Comparison of ENCODE assay signal across 2 worm cellular contexts in genomic region chrX:8386068-8386851, ce11.
TF ChIP-seq lines count a peak whose summit lies in the region.

No protein-coding gene starts in this region.

TF ChIP-seq in whole organism, L1 larva, 84 proteins besides CTCF, POLR2A, EP300 and RAD21 (continued from another document):
- TF ChIP-seq lin-13 (GFP tag; optimal IDR thresholded peaks at IDR 0.05; lab: Kevin White, UChicago) (no peak), ama-1 (optimal IDR thresholded peaks at IDR 0.05; lab: Kevin White, UChicago) (no peak), fos-1 (tag; optimal IDR thresholded peaks at IDR 0.05; lab: Kevin White, UChicago) (peak; percentile 51), nhr-85 (tag; lab: Kevin White, UChicago) (peak; percentile 59), nhr-71 (tag; optimal IDR thresholded peaks at IDR 0.05; lab: Kevin White, UChicago) (peak; percentile 74), aha-1 (tag; optimal IDR thresholded peaks at IDR 0.05; lab: Kevin White, UChicago) (no peak), ceh-90 (tag; optimal IDR thresholded peaks at IDR 0.05; lab: Kevin White, UChicago) (no peak), jun-1 (tag; optimal IDR thresholded peaks at IDR 0.05; lab: Kevin White, UChicago) (peak; percentile 37), efl-3 (GFP tag; optimal IDR thresholded peaks at IDR 0.05; lab: Kevin White, UChicago) (no peak), egl-27 (tag; optimal IDR thresholded peaks at IDR 0.05; lab: Kevin White, UChicago) (no peak), nhr-47 (tag; optimal IDR thresholded peaks at IDR 0.05; lab: Kevin White, UChicago) (peak; percentile 70), nhr-20 (tag; optimal IDR thresholded peaks at IDR 0.05; lab: Kevin White, UChicago) (peak; percentile 65), blmp-1 (tag; optimal IDR thresholded peaks at IDR 0.05; lab: Kevin White, UChicago) (peak; percentile 18), fkh-8 (tag; optimal IDR thresholded peaks at IDR 0.05; lab: Kevin White, UChicago) (no peak), sptf-1 (tag; optimal IDR thresholded peaks at IDR 0.05; lab: Kevin White, UChicago) (no peak), nhr-12 (tag; optimal IDR thresholded peaks at IDR 0.05; lab: Kevin White, UChicago) (no peak), zip-4 (GFP tag; optimal IDR thresholded peaks at IDR 0.05; lab: Kevin White, UChicago) (peak; percentile 26), elt-2 (tag; optimal IDR thresholded peaks at IDR 0.05; lab: Kevin White, UChicago) (no peak), nhr-84 (tag; optimal IDR thresholded peaks at IDR 0.05; lab: Kevin White, UChicago) (no peak), C16A3.4 (tag; optimal IDR thresholded peaks at IDR 0.05; lab: Kevin White, UChicago) (peak; percentile 25), lin-39 (tag; optimal IDR thresholded peaks at IDR 0.05; lab: Kevin White, UChicago) (no peak), grh-1 (GFP tag; IDR thresholded peaks at IDR 0.05; lab: Robert Waterston, UW) (no peak), hlh-4 (tag; optimal IDR thresholded peaks at IDR 0.05; lab: Kevin White, UChicago) (no peak), snu-23 (GFP tag; optimal IDR thresholded peaks at IDR 0.05; lab: Kevin White, UChicago) (peak; percentile 80), C34B4.2 (tag; optimal IDR thresholded peaks at IDR 0.05; lab: Kevin White, UChicago) (no peak), rnt-1 (tag; optimal IDR thresholded peaks at IDR 0.05; lab: Kevin White, UChicago) (peak; percentile 63), lin-15B (tag; optimal IDR thresholded peaks at IDR 0.05; lab: Kevin White, UChicago) (no peak), nhr-90 (tag; optimal IDR thresholded peaks at IDR 0.05; lab: Kevin White, UChicago; ENCODE audit: poor library complexity) (peak; percentile 59), unc-86 (tag; optimal IDR thresholded peaks at IDR 0.05; lab: Kevin White, UChicago) (peak; percentile 13), dpl-1 (GFP tag; optimal IDR thresholded peaks at IDR 0.05; lab: Kevin White, UChicago) (no peak), vab-15 (tag; optimal IDR thresholded peaks at IDR 0.05; lab: Kevin White, UChicago) (no peak), nhr-77 (tag; optimal IDR thresholded peaks at IDR 0.05; lab: Kevin White, UChicago) (no peak), skn-1 (tag; optimal IDR thresholded peaks at IDR 0.05; lab: Kevin White, UChicago) (peak; percentile 47), mdl-1 (tag; optimal IDR thresholded peaks at IDR 0.05; lab: Kevin White, UChicago) (peak in 1 of 2 experiments; percentile 67), ces-1 (GFP tag; optimal IDR thresholded peaks at IDR 0.05; lab: Kevin White, UChicago) (no peak), swsn-7 (tag; optimal IDR thresholded peaks at IDR 0.05; lab: Kevin White, UChicago) (peak; percentile 64), hlh-17 (GFP tag; optimal IDR thresholded peaks at IDR 0.05; lab: Kevin White, UChicago; ENCODE audit: borderline replicate concordance) (no peak), snpc-4 (tag; optimal IDR thresholded peaks at IDR 0.05; lab: Kevin White, UChicago) (no peak), unc-98 (GFP tag; IDR thresholded peaks at IDR 0.05; lab: Robert Waterston, UW) (no peak), irx-1 (tag; optimal IDR thresholded peaks at IDR 0.05; lab: Kevin White, UChicago) (no peak), lsy-2 (tag; optimal IDR thresholded peaks at IDR 0.05; lab: Kevin White, UChicago) (peak; percentile 49 to 57), C04F5.9 (tag; optimal IDR thresholded peaks at IDR 0.05; lab: Kevin White, UChicago) (no peak), alr-1 (tag; optimal IDR thresholded peaks at IDR 0.05; lab: Kevin White, UChicago; ENCODE audit: borderline replicate concordance) (no peak), lin-35 (GFP tag; optimal IDR thresholded peaks at IDR 0.05; lab: Kevin White, UChicago) (peak in 1 of 2 experiments; percentile 49), dsc-1 (tag; optimal IDR thresholded peaks at IDR 0.05; lab: Kevin White, UChicago) (peak; percentile 64), nhr-19 (GFP tag; conservative IDR thresholded peaks at IDR 0.05; lab: Robert Waterston, UW) (peak; percentile 56; the same call in 1 of the 2 replicates)

TF ChIP-seq in whole organism, young adult, 124 proteins besides CTCF, POLR2A, EP300 and RAD21 (continued from another document):
- TF ChIP-seq bed-1 (GFP tag; IDR thresholded peaks at IDR 0.05; lab: Robert Waterston, UW) (no peak), chd-7 (tag; optimal IDR thresholded peaks at IDR 0.05; lab: Kevin White, UChicago) (peak; percentile 54), snpc-1.3 (tag; optimal IDR thresholded peaks at IDR 0.05; lab: Kevin White, UChicago; ENCODE audit: insufficient read depth) (peak; percentile 74), attf-3 (GFP tag; conservative IDR thresholded peaks at IDR 0.05; lab: Robert Waterston, UW) (no peak), aptf-3 (GFP tag; IDR thresholded peaks at IDR 0.05; lab: Robert Waterston, UW) (no peak), nfya-1 (tag; optimal IDR thresholded peaks at IDR 0.05; lab: Kevin White, UChicago; ENCODE audit: borderline replicate concordance, insufficient read depth) (no peak), hlh-26 (GFP tag; conservative IDR thresholded peaks at IDR 0.05; lab: Robert Waterston, UW) (no peak), K12H6.12 (tag; optimal IDR thresholded peaks at IDR 0.05; lab: Kevin White, UChicago) (peak; percentile 21), F49E8.2 (tag; optimal IDR thresholded peaks at IDR 0.05; lab: Kevin White, UChicago; ENCODE audit: insufficient read depth) (no peak), T26A5.8 (tag; optimal IDR thresholded peaks at IDR 0.05; lab: Kevin White, UChicago) (no peak), lin-26 (GFP tag; IDR thresholded peaks at IDR 0.05; lab: Robert Waterston, UW) (peak; percentile 85), die-1 (tag; optimal IDR thresholded peaks at IDR 0.05; lab: Kevin White, UChicago) (peak; percentile 62), hsf-1 (GFP tag; IDR thresholded peaks at IDR 0.05; lab: Robert Waterston, UW) (no peak), nfya-2 (GFP tag; IDR thresholded peaks at IDR 0.05; lab: Robert Waterston, UW) (no peak), somi-1 (GFP tag; optimal IDR thresholded peaks at IDR 0.05; lab: Kevin White, UChicago) (peak; percentile 18), ama-1 (optimal IDR thresholded peaks at IDR 0.05; lab: Kevin White, UChicago) (no peak), ama-1 (GFP tag; optimal IDR thresholded peaks at IDR 0.05; lab: Kevin White, UChicago) (peak in 1 of 2 experiments; percentile 76), ztf-22 (GFP tag; optimal IDR thresholded peaks at IDR 0.05; lab: Kevin White, UChicago) (no peak), let-526 (GFP tag; IDR thresholded peaks at IDR 0.05; lab: Robert Waterston, UW) (no peak), snpc-3.4 (tag; optimal IDR thresholded peaks at IDR 0.05; lab: Kevin White, UChicago) (peak; percentile 45), mel-28 (tag; optimal IDR thresholded peaks at IDR 0.05; lab: Kevin White, UChicago; ENCODE audit: borderline replicate concordance) (no peak), sea-2 (GFP tag; IDR thresholded peaks at IDR 0.05; lab: Robert Waterston, UW) (no peak), attf-6 (GFP tag; IDR thresholded peaks at IDR 0.05; lab: Robert Waterston, UW) (no peak), athp-1 (tag; optimal IDR thresholded peaks at IDR 0.05; lab: Kevin White, UChicago) (no peak), snpc-4 (GFP tag; optimal IDR thresholded peaks at IDR 0.05; lab: Kevin White, UChicago) (peak; percentile 39), snpc-4 (tag; optimal IDR thresholded peaks at IDR 0.05; lab: Kevin White, UChicago) (peak in 2 of 4 experiments; percentile 17 to 31), C06A6.2 (GFP tag; conservative IDR thresholded peaks at IDR 0.05; lab: Robert Waterston, UW) (no peak), pbrm-1 (GFP tag; IDR thresholded peaks at IDR 0.05; lab: Robert Waterston, UW) (peak; percentile 88), ceh-27 (GFP tag; optimal IDR thresholded peaks at IDR 0.05; lab: Kevin White, UChicago) (no peak), lsy-27 (tag; optimal IDR thresholded peaks at IDR 0.05; lab: Kevin White, UChicago; ENCODE audit: borderline replicate concordance, insufficient read depth) (no peak), tlf-1 (GFP tag; optimal IDR thresholded peaks at IDR 0.05; lab: Kevin White, UChicago) (no peak), ekl-4 (GFP tag; IDR thresholded peaks at IDR 0.05; lab: Robert Waterston, UW) (peak; percentile 43; the same call in 1 of the 2 replicates), madf-3 (GFP tag; IDR thresholded peaks at IDR 0.05; lab: Robert Waterston, UW) (no peak), B0019.2 (GFP tag; conservative IDR thresholded peaks at IDR 0.05; lab: Robert Waterston, UW) (no peak), D2030.7 (GFP tag; IDR thresholded peaks at IDR 0.05; lab: Robert Waterston, UW) (peak; percentile 44), ztf-25 (GFP tag; IDR thresholded peaks at IDR 0.05; lab: Robert Waterston, UW) (peak; percentile 67; the same call in 1 of the 2 replicates), hmg-1.2 (GFP tag; IDR thresholded peaks at IDR 0.05; lab: Robert Waterston, UW) (peak; percentile 78), F33H1.4 (GFP tag; IDR thresholded peaks at IDR 0.05; lab: Robert Waterston, UW) (no peak), attf-5 (GFP tag; optimal IDR thresholded peaks at IDR 0.05; lab: Kevin White, UChicago) (no peak), mes-4 (tag; optimal IDR thresholded peaks at IDR 0.05; lab: Kevin White, UChicago) (no peak), ceh-40 (GFP tag; IDR thresholded peaks at IDR 0.05; lab: Robert Waterston, UW) (peak; percentile 78; the same call in 1 of the 2 replicates), F57A8.1 (GFP tag; optimal IDR thresholded peaks at IDR 0.05; lab: Kevin White, UChicago) (no peak), Y95B8A.8 (GFP tag; IDR thresholded peaks at IDR 0.05; lab: Robert Waterston, UW) (no peak), tbp1 (GFP tag; optimal IDR thresholded peaks at IDR 0.05; lab: Kevin White, UChicago) (peak; percentile 95), F22D6.2 (tag; optimal IDR thresholded peaks at IDR 0.05; lab: Kevin White, UChicago) (no peak), Y53G8AR.9 (GFP tag; conservative IDR thresholded peaks at IDR 0.05; lab: Robert Waterston, UW) (no peak), F55B11.4 (tag; optimal IDR thresholded peaks at IDR 0.05; lab: Kevin White, UChicago; ENCODE audit: borderline replicate concordance, insufficient read depth) (no peak), lag-1 (GFP tag; IDR thresholded peaks at IDR 0.05; lab: Robert Waterston, UW) (no peak)
